Worm (Caenorhabditis elegans) whole organism, L1 larva: ENCODE results near the gene srlf-32.

Experiments
- ceh-90 ChIP-seq: sonication (generic microtip); optimal IDR thresholded peaks from 2 replicates; lab custom pipeline; 2016; ENCODE audit warnings: missing genetic modification characterization, missing compliant biosample characterization
- ces-1 ChIP-seq: fragments of 150-350 bp; optimal IDR thresholded peaks from 2 replicates; lab custom pipeline; 2014; ENCODE audit warnings: missing biosample characterization, missing genetic modification reagents, missing genetic modification characterization
- ets-5 ChIP-seq: fragments of 200-800 bp; sonication (Bioruptor generic); IDR thresholded peaks from 2 replicates; pipeline ENCODE4 v1.3.6; 2022; ENCODE audit warnings: missing genetic modification characterization, missing compliant biosample characterization
- hlh-4 ChIP-seq: sonication (generic microtip); optimal IDR thresholded peaks from 2 replicates; lab custom pipeline; 2016; ENCODE audit warnings: mild to moderate bottlenecking, missing genetic modification characterization, missing compliant biosample characterization
- lin-13 ChIP-seq: fragments of 150-350 bp; optimal IDR thresholded peaks from 2 replicates; lab custom pipeline; 2014; ENCODE audit warnings: missing biosample characterization, missing genetic modification reagents, missing genetic modification characterization
- nhr-237 ChIP-seq: fragments of 150-350 bp; optimal IDR thresholded peaks from 2 replicates; lab custom pipeline; 2014; ENCODE audit warnings: missing biosample characterization, missing genetic modification characterization
- nhr-77 ChIP-seq: fragments of 150-350 bp; optimal IDR thresholded peaks from 2 replicates; lab custom pipeline; 2014; ENCODE audit warnings: missing biosample characterization, missing genetic modification characterization
- skn-1 ChIP-seq: fragments of 150-350 bp; optimal IDR thresholded peaks from 2 replicates; lab custom pipeline; 2014; ENCODE audit warnings: missing biosample characterization, missing genetic modification characterization

DNA sequence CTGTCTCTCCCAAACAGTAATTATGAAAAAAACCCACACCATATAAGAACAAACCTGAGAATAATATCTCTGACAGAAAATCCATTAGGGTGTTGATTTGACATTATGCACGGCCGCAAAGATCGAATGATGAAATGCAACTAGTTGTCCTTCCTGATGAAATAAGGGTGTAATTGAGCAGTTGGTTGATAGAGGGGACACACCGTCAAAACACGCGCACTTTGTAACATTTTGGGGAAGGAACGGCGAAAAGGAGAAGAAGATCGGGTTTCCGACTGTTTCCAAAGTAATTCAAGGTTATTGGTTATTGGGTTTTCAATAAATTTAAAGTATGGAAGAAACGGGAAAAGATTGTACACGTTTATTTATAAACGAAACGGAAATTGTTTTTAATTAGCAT is 3.8 kb upstream of the srlf-32 start, which contains the start of gene ZK822.1:
- no peak for TF ChIP-seq ceh-90 (tag; lab: Kevin White, UChicago)
- no peak for TF ChIP-seq ces-1 (GFP tag; lab: Kevin White, UChicago)
- TF ChIP-seq skn-1, result no peak
- no peak for TF ChIP-seq nhr-237
- no peak for TF ChIP-seq nhr-77 (tag; lab: Kevin White, UChicago)
- TF ChIP-seq ets-5, result no peak
- no peak for TF ChIP-seq hlh-4 (tag; lab: Kevin White, UChicago)
- no peak for TF ChIP-seq lin-13 (GFP tag; lab: Kevin White, UChicago)
